Fruit fly (Drosophila melanogaster) Kc167 (cell line): ENCODE results near the gene squ.

Experiments used
- Myc ChIP-seq: fragments of >200 bp; optimal IDR thresholded peaks from 2 replicates; lab custom pipeline; 2017; ENCODE audit warnings: missing external identifiers
- Sin3A ChIP-seq: fragments of >200 bp; optimal IDR thresholded peaks from 2 replicates; lab custom pipeline; 2018; ENCODE audit warnings: missing external identifiers
- h ChIP-seq: fragments of >200 bp; optimal IDR thresholded peaks from 3 replicates; lab custom pipeline; 2018; ENCODE audit warnings: missing external identifiers
- insv ChIP-seq: fragments of >200 bp; optimal IDR thresholded peaks from 3 replicates; lab custom pipeline; 2018; ENCODE audit warnings: missing external identifiers
- psq ChIP-seq: fragments of >200 bp; optimal IDR thresholded peaks from 2 replicates; lab custom pipeline; 2017; ENCODE audit warnings: missing external identifiers
- ttk ChIP-seq: sonication (Bioruptor generic); optimal IDR thresholded peaks from 2 replicates; lab custom pipeline; 2017; ENCODE audit warnings: missing external identifiers

- TF ChIP-seq Sin3A (lab: Kevin White, UChicago) (no peak), psq (lab: Kevin White, UChicago) (no peak), insv (no peak), ttk (no peak), h (no peak), Myc (no peak)
Observed at dm6 chr2L:16709693-16710092, 29.8 kb downstream of the squ start.
